Worm (Caenorhabditis elegans) whole organism, mixed stage, embryonic: ENCODE measurements around the gene F59A1.11.

Experiments
- M03D4.4 ChIP-seq: sonication (generic microtip); optimal IDR thresholded peaks from 2 replicates; lab custom pipeline; 2017; ENCODE audit warnings: mild to moderate bottlenecking, missing genetic modification characterization, missing compliant biosample characterization
- bed-3 ChIP-seq: fragments of 200-800 bp; sonication (Bioruptor generic); optimal IDR thresholded peaks from 3 replicates; lab custom pipeline; 2018; ENCODE audit warnings: mild to moderate bottlenecking, missing genetic modification characterization, moderate library complexity, missing compliant biosample characterization
- blmp-1 ChIP-seq: fragments of 150-350 bp; optimal IDR thresholded peaks from 2 replicates; lab custom pipeline; 2014; ENCODE audit warnings: missing biosample characterization, missing genetic modification characterization
- ceh-39 ChIP-seq: fragments of 150-350 bp; optimal IDR thresholded peaks from 2 replicates; lab custom pipeline; 2014; ENCODE audit warnings: missing biosample characterization, missing genetic modification characterization
- ceh-43 ChIP-seq: fragments of 200-800 bp; sonication (Bioruptor generic); optimal IDR thresholded peaks from 2 replicates; lab custom pipeline; 2018; ENCODE audit warnings: mild to moderate bottlenecking, missing genetic modification characterization, moderate library complexity, missing compliant biosample characterization
- ceh-83 ChIP-seq: fragments of 200-800 bp; sonication (Bioruptor generic); optimal IDR thresholded peaks from 2 replicates; lab custom pipeline; 2018; ENCODE audit warnings: mild to moderate bottlenecking, missing genetic modification characterization, missing compliant biosample characterization
- ces-1 ChIP-seq: fragments of 150-350 bp; optimal IDR thresholded peaks from 2 replicates; lab custom pipeline; 2014; ENCODE audit warnings: missing biosample characterization, missing genetic modification reagents, missing genetic modification characterization
- cnd-1 ChIP-seq: fragments of 200-800 bp; sonication (Bioruptor generic); optimal IDR thresholded peaks from 2 replicates; lab custom pipeline; 2018; ENCODE audit warnings: mild to moderate bottlenecking, missing genetic modification characterization, missing compliant biosample characterization
- drap-1 ChIP-seq: fragments of 200-800 bp; sonication (Bioruptor generic); optimal IDR thresholded peaks from 3 replicates; lab custom pipeline; 2018; ENCODE audit warnings: mild to moderate bottlenecking, missing genetic modification characterization, missing compliant biosample characterization
- elt-1 ChIP-seq: sonication (generic microtip); optimal IDR thresholded peaks from 2 replicates; lab custom pipeline; 2017; ENCODE audit warnings: missing genetic modification characterization, mild to moderate bottlenecking, missing compliant biosample characterization, antibody characterized with exemption, moderate library complexity, borderline replicate concordance; ENCODE audit not compliant: insufficient read depth
- elt-3 ChIP-seq: fragments of 150-350 bp; optimal IDR thresholded peaks from 2 replicates; lab custom pipeline; 2014; ENCODE audit warnings: missing biosample characterization, missing genetic modification characterization
- flh-1 ChIP-seq: fragments of 200-800 bp; sonication (Bioruptor generic); optimal IDR thresholded peaks from 2 replicates; lab custom pipeline; 2018; ENCODE audit warnings: mild to moderate bottlenecking, missing genetic modification characterization, moderate library complexity, missing compliant biosample characterization
- ham-2 ChIP-seq: fragments of 200-800 bp; sonication (Bioruptor generic); optimal IDR thresholded peaks from 2 replicates; lab custom pipeline; 2018; ENCODE audit warnings: mild to moderate bottlenecking, missing genetic modification characterization, missing compliant biosample characterization
- hlh-1 ChIP-seq: fragments of 150-350 bp; optimal IDR thresholded peaks from 2 replicates; lab custom pipeline; 2014; ENCODE audit warnings: missing biosample characterization, missing genetic modification reagents, missing genetic modification characterization
- lin-13 ChIP-seq: fragments of 150-350 bp; optimal IDR thresholded peaks from 2 replicates; lab custom pipeline; 2014; ENCODE audit warnings: missing biosample characterization, missing genetic modification characterization
- lin-32 ChIP-seq: fragments of 200-800 bp; sonication (Bioruptor generic); optimal IDR thresholded peaks from 2 replicates; lab custom pipeline; 2018; ENCODE audit warnings: mild to moderate bottlenecking, missing genetic modification characterization, missing compliant biosample characterization
- lsy-2 ChIP-seq: fragments of 150-350 bp; optimal IDR thresholded peaks from 2 replicates; lab custom pipeline; 2014; ENCODE audit warnings: missing biosample characterization, missing genetic modification characterization
- mab-5 ChIP-seq: fragments of 150-350 bp; optimal IDR thresholded peaks from 2 replicates; lab custom pipeline; 2014; ENCODE audit warnings: missing biosample characterization, missing genetic modification characterization
- mep-1 ChIP-seq: fragments of 150-350 bp; optimal IDR thresholded peaks from 2 replicates; lab custom pipeline; 2017; ENCODE audit warnings: missing biosample characterization, missing genetic modification reagents, missing genetic modification characterization, inconsistent platforms
- mls-2 ChIP-seq: sonication (generic microtip); optimal IDR thresholded peaks from 2 replicates; lab custom pipeline; 2016; ENCODE audit warnings: mild to moderate bottlenecking, missing genetic modification characterization, moderate library complexity, missing compliant biosample characterization
- nhr-12 ChIP-seq: fragments of 150-350 bp; optimal IDR thresholded peaks from 2 replicates; lab custom pipeline; 2014; ENCODE audit warnings: missing biosample characterization, missing genetic modification characterization
- nhr-2 ChIP-seq: fragments of 150-350 bp; optimal IDR thresholded peaks from 2 replicates; lab custom pipeline; 2014; ENCODE audit warnings: missing biosample characterization, missing genetic modification characterization
- nhr-237 ChIP-seq: fragments of 150-350 bp; optimal IDR thresholded peaks from 2 replicates; lab custom pipeline; 2014; ENCODE audit warnings: missing biosample characterization, missing genetic modification characterization
- nhr-28 ChIP-seq: fragments of 150-350 bp; optimal IDR thresholded peaks from 2 replicates; lab custom pipeline; 2014; ENCODE audit warnings: missing biosample characterization, missing genetic modification characterization
- nhr-76 ChIP-seq: sonication (generic microtip); optimal IDR thresholded peaks from 2 replicates; lab custom pipeline; 2017; ENCODE audit warnings: missing biosample characterization, missing genetic modification characterization
- pha-4 ChIP-seq: fragments of 150-350 bp; optimal IDR thresholded peaks from 2 replicates; lab custom pipeline; 2018; ENCODE audit warnings: missing biosample characterization, missing genetic modification reagents, missing genetic modification characterization
- sem-2 ChIP-seq: fragments of 200-800 bp; sonication (Bioruptor generic); optimal IDR thresholded peaks from 2 replicates; lab custom pipeline; 2018; ENCODE audit warnings: mild to moderate bottlenecking, missing genetic modification characterization, missing compliant biosample characterization
- snpc-4 ChIP-seq: fragments of 150-350 bp; optimal IDR thresholded peaks from 2 replicates; lab custom pipeline; 2014; ENCODE audit warnings: missing biosample characterization, missing genetic modification characterization
- sptf-1 ChIP-seq: sonication (generic microtip); optimal IDR thresholded peaks from 2 replicates; lab custom pipeline; 2017; ENCODE audit warnings: mild to moderate bottlenecking, missing genetic modification characterization, moderate library complexity, missing compliant biosample characterization
- tbx-8 ChIP-seq: fragments of 200-800 bp; sonication (Bioruptor generic); optimal IDR thresholded peaks from 2 replicates; lab custom pipeline; 2018; ENCODE audit warnings: mild to moderate bottlenecking, missing genetic modification characterization, moderate library complexity, missing compliant biosample characterization
- unc-120 ChIP-seq: sonication (generic microtip); optimal IDR thresholded peaks from 2 replicates; lab custom pipeline; 2017; ENCODE audit warnings: missing genetic modification characterization, missing compliant biosample characterization; ENCODE audit not compliant: poor library complexity, severe bottlenecking
- unc-39 ChIP-seq: fragments of 150-350 bp; optimal IDR thresholded peaks from 2 replicates; lab custom pipeline; 2014; ENCODE audit warnings: missing biosample characterization, missing genetic modification characterization
- unc-62 ChIP-seq: fragments of 150-350 bp; optimal IDR thresholded peaks from 2 replicates; lab custom pipeline; 2014; ENCODE audit warnings: missing biosample characterization, missing genetic modification reagents, missing genetic modification characterization
- zip-8 ChIP-seq: fragments of 150-350 bp; optimal IDR thresholded peaks from 2 replicates; lab custom pipeline; 2014; ENCODE audit warnings: missing biosample characterization, missing genetic modification characterization
- ztf-11 ChIP-seq: fragments of 150-350 bp; optimal IDR thresholded peaks from 2 replicates; lab custom pipeline; 2014; ENCODE audit warnings: missing biosample characterization, missing genetic modification characterization

F59A1.11 gene

ce11 chrV:17700728-17701262 lies 35.0 kb upstream of the F59A1.11 start, which contains the start of the genes Y26G10.5 and srh-32:
TSS of gene Y26G10.5 (minus strand) at chrV:17700828.
TSS of gene srh-32 (plus strand) at chrV:17701212.
- no peak for TF ChIP-seq lin-13 (tag; lab: Kevin White, UChicago)
- TF ChIP-seq, all 35 proteins: peak for 0

- no peak for TF ChIP-seq mep-1 (tag; lab: Kevin White, UChicago)
- no peak for TF ChIP-seq ham-2 (GFP tag; lab: Kevin White, UChicago)
- TF ChIP-seq ces-1 (GFP tag; lab: Kevin White, UChicago): no peak
- no peak for TF ChIP-seq bed-3 (GFP tag; lab: Kevin White, UChicago)
- no peak for TF ChIP-seq nhr-28 (tag; lab: Kevin White, UChicago)
- TF ChIP-seq blmp-1 (tag; lab: Kevin White, UChicago): no peak
- no peak for TF ChIP-seq sem-2
- no peak for TF ChIP-seq mls-2 (tag; lab: Kevin White, UChicago)
- TF ChIP-seq unc-39 (tag; lab: Kevin White, UChicago): no peak
- TF ChIP-seq M03D4.4 (tag; lab: Kevin White, UChicago): no peak
- TF ChIP-seq ceh-39 (tag; lab: Kevin White, UChicago): no peak
- TF ChIP-seq hlh-1 (tag; lab: Kevin White, UChicago): no peak
- no peak for TF ChIP-seq lsy-2 (tag; lab: Kevin White, UChicago)
- TF ChIP-seq nhr-12: no peak
- no peak for TF ChIP-seq nhr-237
- TF ChIP-seq elt-3: no peak
- TF ChIP-seq, all 35 proteins: peak for 0
Observed at ce11 chrV:17699659-17700058, 33.9 kb upstream of the F59A1.11 start, which contains the start of gene Y26G10.6. TSS of gene Y26G10.6 (plus strand) at chrV:17699959.

- no peak for TF ChIP-seq lsy-2 (tag; lab: Kevin White, UChicago)
- no peak for TF ChIP-seq snpc-4 (tag; lab: Kevin White, UChicago)
- TF ChIP-seq cnd-1 (tag; lab: Kevin White, UChicago): no peak
- no peak for TF ChIP-seq ztf-11 (tag; lab: Kevin White, UChicago)
- no peak for TF ChIP-seq ceh-43 (GFP tag; lab: Kevin White, UChicago)
Observed at ce11 chrV:17699097-17699496, 33.3 kb upstream of the F59A1.11 start, which contains the start of gene Y26G10.4. TSS of gene Y26G10.4 (minus strand) at chrV:17699197.

- TF ChIP-seq tbx-8 (GFP tag; lab: Kevin White, UChicago): no peak
- no peak for TF ChIP-seq ztf-11 (tag; lab: Kevin White, UChicago)
- TF ChIP-seq elt-3: no peak
- no peak for TF ChIP-seq nhr-2
- no peak for TF ChIP-seq mep-1 (tag; lab: Kevin White, UChicago)
- no peak for TF ChIP-seq ces-1 (GFP tag; lab: Kevin White, UChicago)
- no peak for TF ChIP-seq drap-1
Observed at ce11 chrV:17696753-17697152, 30.9 kb upstream of the F59A1.11 start, which contains the start of gene spp-29. TSS of gene spp-29 (minus strand) at chrV:17696853.

- TF ChIP-seq sptf-1 (tag; lab: Kevin White, UChicago) (no peak), blmp-1 (tag; lab: Kevin White, UChicago) (no peak), nhr-28 (tag; lab: Kevin White, UChicago) (no peak), unc-120 (tag; lab: Kevin White, UChicago) (no peak), elt-1 (tag; lab: Kevin White, UChicago) (no peak), tbx-8 (GFP tag; lab: Kevin White, UChicago) (no peak), unc-62 (GFP tag; lab: Kevin White, UChicago) (no peak), nhr-76 (tag; lab: Kevin White, UChicago) (no peak), ceh-83 (no peak), flh-1 (GFP tag; lab: Kevin White, UChicago) (no peak), snpc-4 (tag; lab: Kevin White, UChicago) (no peak), cnd-1 (tag; lab: Kevin White, UChicago) (no peak), zip-8 (no peak), mab-5 (tag; lab: Kevin White, UChicago) (no peak), ces-1 (GFP tag; lab: Kevin White, UChicago) (no peak), ham-2 (GFP tag; lab: Kevin White, UChicago) (no peak), bed-3 (GFP tag; lab: Kevin White, UChicago) (no peak), pha-4 (tag; lab: Kevin White, UChicago) (no peak), lin-32 (GFP tag; lab: Kevin White, UChicago) (no peak)
Observed at ce11 chrV:17695802-17696201, 30.0 kb upstream of the F59A1.11 start, which contains the start of gene Y26G10.1. TSS of gene Y26G10.1 (minus strand) at chrV:17695902.
